Worm (Caenorhabditis elegans) whole organism, L4 larva: ENCODE data around the gene spp-21.
A peak's percentile ranks its signal among the peaks of the same experiment; 100 is the strongest.

Source experiments
- F26F4.8 ChIP-seq: fragments of 200-800 bp; sonication (Bioruptor generic); conservative IDR thresholded peaks from 2 replicates; pipeline ENCODE4 v1.3.6; 2022; ENCODE audit warnings: missing genetic modification characterization, missing compliant biosample characterization
- F49E8.2 ChIP-seq: sonication (generic microtip); optimal IDR thresholded peaks from 2 replicates; lab custom pipeline; 2016; ENCODE audit warnings: missing compliant biosample characterization, mild to moderate bottlenecking, missing genetic modification characterization, borderline replicate concordance
- T20F7.1 ChIP-seq: fragments of 200-800 bp; sonication (Bioruptor generic); optimal IDR thresholded peaks from 2 replicates; lab custom pipeline; 2018; ENCODE audit warnings: mild to moderate bottlenecking, missing genetic modification characterization, missing compliant biosample characterization
- T26A8.4 ChIP-seq: fragments of 200-800 bp; sonication (Bioruptor generic); IDR thresholded peaks from 2 replicates; pipeline ENCODE4 v1.3.6; 2022; ENCODE audit warnings: missing genetic modification characterization, missing compliant biosample characterization
- Y48G9A.11 ChIP-seq: fragments of 200-800 bp; sonication (Bioruptor generic); IDR thresholded peaks from 2 replicates; pipeline ENCODE4 v1.3.6; 2022; ENCODE audit warnings: missing genetic modification reagents, missing genetic modification characterization, missing compliant biosample characterization
- ZK546.5 ChIP-seq, 2 experiments: sonication (generic microtip); optimal IDR thresholded peaks; 2 replicates each; lab custom pipeline; 2017; ENCODE audit warnings: missing biosample characterization in 2 of 2, missing genetic modification characterization in 2 of 2
- aha-1 ChIP-seq: fragments of 150-350 bp; peaks from one replicate; lab custom pipeline; 2014; ENCODE audit warnings: missing biosample characterization, missing genetic modification characterization
- aly-2 ChIP-seq: sonication (generic microtip); optimal IDR thresholded peaks from 2 replicates; lab custom pipeline; 2018; ENCODE audit warnings: missing biosample characterization, missing genetic modification characterization
- arid-1 ChIP-seq: fragments of 200-800 bp; sonication (Bioruptor generic); conservative IDR thresholded peaks from 2 replicates; pipeline ENCODE4 v1.3.6; 2022; ENCODE audit warnings: missing genetic modification reagents, missing genetic modification characterization, missing compliant biosample characterization
- attf-4 ChIP-seq: sonication (generic microtip); optimal IDR thresholded peaks from 3 replicates; lab custom pipeline; 2017; ENCODE audit warnings: missing biosample characterization, missing genetic modification characterization
- ceh-20 ChIP-seq: fragments of 200-800 bp; sonication (Bioruptor generic); IDR thresholded peaks from 2 replicates; pipeline ENCODE4 v1.3.6; 2022; ENCODE audit warnings: missing genetic modification reagents, missing genetic modification characterization, missing compliant biosample characterization
- ceh-28 ChIP-seq: fragments of 150-350 bp; optimal IDR thresholded peaks from 2 replicates; lab custom pipeline; 2014; ENCODE audit warnings: missing biosample characterization, missing genetic modification reagents, missing genetic modification characterization
- ceh-32 ChIP-seq: sonication (generic microtip); optimal IDR thresholded peaks from 2 replicates; lab custom pipeline; 2016; ENCODE audit warnings: mild to moderate bottlenecking, missing genetic modification characterization, missing compliant biosample characterization; ENCODE audit not compliant: poor library complexity
- ceh-62 ChIP-seq: sonication (generic microtip); optimal IDR thresholded peaks from 2 replicates; lab custom pipeline; 2017; ENCODE audit warnings: missing biosample characterization, missing genetic modification characterization
- ceh-82 ChIP-seq: sonication (generic microtip); optimal IDR thresholded peaks from 2 replicates; lab custom pipeline; 2017; ENCODE audit warnings: missing biosample characterization, missing genetic modification characterization
- ces-1 ChIP-seq: fragments of 150-350 bp; sonication (generic microtip); optimal IDR thresholded peaks from 4 replicates; lab custom pipeline; 2014; ENCODE audit warnings: missing biosample characterization, missing genetic modification reagents, missing genetic modification characterization
- daf-16 ChIP-seq, 3 experiments: sonication (generic microtip); optimal IDR thresholded peaks; 2 replicates each; lab custom pipeline; 2016 to 2017; ENCODE audit warnings: missing genetic modification characterization in 3 of 3, missing genetic modification reagents in 3 of 3, mild to moderate bottlenecking in 2 of 3, missing compliant biosample characterization in 2 of 3, missing biosample characterization in 1 of 3, moderate library complexity in 1 of 3
- dmd-6 ChIP-seq: fragments of 200-800 bp; sonication (Bioruptor generic); IDR thresholded peaks from 2 replicates; pipeline ENCODE4 v1.3.6; 2022; ENCODE audit warnings: missing genetic modification reagents, missing genetic modification characterization, missing compliant biosample characterization
- egl-27 ChIP-seq: sonication (generic microtip); optimal IDR thresholded peaks from 3 replicates; lab custom pipeline; 2017; ENCODE audit warnings: missing biosample characterization, missing genetic modification reagents, missing genetic modification characterization
- fkh-10 ChIP-seq: fragments of 150-350 bp; optimal IDR thresholded peaks from 2 replicates; lab custom pipeline; 2014; ENCODE audit warnings: missing biosample characterization, missing genetic modification reagents, missing genetic modification characterization
- fos-1 ChIP-seq: fragments of 150-350 bp; optimal IDR thresholded peaks from 2 replicates; lab custom pipeline; 2014; ENCODE audit warnings: missing biosample characterization, missing genetic modification characterization
- hif-1 ChIP-seq, 2 experiments: sonication (generic microtip); optimal IDR thresholded peaks; 2 replicates each; lab custom pipeline; 2016 to 2017; ENCODE audit warnings: missing compliant biosample characterization in 2 of 2, missing genetic modification characterization in 2 of 2, missing genetic modification reagents in 2 of 2, missing genotype in 2 of 2, mild to moderate bottlenecking in 1 of 2
- hlh-11 ChIP-seq: fragments of 200-800 bp; sonication (Bioruptor generic); optimal IDR thresholded peaks from 2 replicates; lab custom pipeline; 2018; ENCODE audit warnings: mild to moderate bottlenecking, missing genetic modification characterization, missing compliant biosample characterization
- hlh-30 ChIP-seq: sonication (generic microtip); optimal IDR thresholded peaks from 2 replicates; lab custom pipeline; 2017; ENCODE audit warnings: antibody characterized with exemption, mild to moderate bottlenecking, missing genetic modification characterization, missing compliant biosample characterization; ENCODE audit not compliant: insufficient read depth
- jun-1 ChIP-seq: fragments of 150-350 bp; optimal IDR thresholded peaks from 2 replicates; lab custom pipeline; 2014; ENCODE audit warnings: missing biosample characterization, missing genetic modification reagents, missing genetic modification characterization
- lin-29 ChIP-seq: fragments of 200-800 bp; sonication (Bioruptor generic); IDR thresholded peaks from 2 replicates; pipeline ENCODE4 v1.3.6; 2022; ENCODE audit warnings: missing genetic modification reagents, missing genetic modification characterization, missing compliant biosample characterization
- lin-39 ChIP-seq: fragments of 150-350 bp; optimal IDR thresholded peaks from 2 replicates; lab custom pipeline; 2014; ENCODE audit warnings: missing biosample characterization, missing genetic modification reagents, missing genetic modification characterization
- madf-9 ChIP-seq: fragments of 200-800 bp; sonication (Bioruptor generic); conservative IDR thresholded peaks from 2 replicates; pipeline ENCODE4 v1.3.6; 2022; ENCODE audit warnings: missing genetic modification reagents, missing genetic modification characterization, missing compliant biosample characterization
- mdl-1 ChIP-seq, 2 experiments: fragments of 150-350 bp in 1 of 2; sonication (generic microtip) in 1 of 2; optimal IDR thresholded peaks; 2 replicates each; lab custom pipeline; 2014 to 2017; ENCODE audit warnings: missing biosample characterization in 2 of 2, missing genetic modification characterization in 2 of 2
- mdt-29 ChIP-seq: fragments of 200-800 bp; sonication (Bioruptor generic); IDR thresholded peaks from 2 replicates; pipeline ENCODE4 v1.3.6; 2022; ENCODE audit warnings: missing genetic modification reagents, missing genetic modification characterization, missing compliant biosample characterization
- mxl-2 ChIP-seq: fragments of 200-800 bp; sonication (Bioruptor generic); conservative IDR thresholded peaks from 2 replicates; pipeline ENCODE4 v1.3.6; 2022; ENCODE audit warnings: missing genetic modification reagents, missing genetic modification characterization, missing compliant biosample characterization
- mxl-3 ChIP-seq: fragments of 200-800 bp; sonication (Bioruptor generic); optimal IDR thresholded peaks from 2 replicates; lab custom pipeline; 2018; ENCODE audit warnings: mild to moderate bottlenecking, missing genetic modification characterization, missing compliant biosample characterization
- nhr-11 ChIP-seq: fragments of 150-350 bp; optimal IDR thresholded peaks from 2 replicates; lab custom pipeline; 2014; ENCODE audit warnings: missing biosample characterization, missing genetic modification characterization
- nhr-25 ChIP-seq: sonication (generic microtip); optimal IDR thresholded peaks from 2 replicates; lab custom pipeline; 2017; ENCODE audit warnings: missing genetic modification characterization, mild to moderate bottlenecking, missing compliant biosample characterization, antibody characterized with exemption, moderate library complexity, borderline replicate concordance; ENCODE audit not compliant: insufficient read depth
- nhr-28 ChIP-seq: fragments of 150-350 bp; optimal IDR thresholded peaks from 2 replicates; lab custom pipeline; 2014; ENCODE audit warnings: missing biosample characterization, missing genetic modification characterization
- nhr-42 ChIP-seq: fragments of 200-800 bp; sonication (Bioruptor generic); IDR thresholded peaks from 2 replicates; pipeline ENCODE4 v1.3.6; 2022; ENCODE audit warnings: missing genetic modification characterization, missing compliant biosample characterization
- nhr-6 ChIP-seq: fragments of 150-350 bp; optimal IDR thresholded peaks from 2 replicates; lab custom pipeline; 2014; ENCODE audit warnings: missing biosample characterization, missing genetic modification characterization
- php-3 ChIP-seq: fragments of 200-800 bp; sonication (Bioruptor generic); IDR thresholded peaks from 2 replicates; pipeline ENCODE4 v1.3.6; 2022; ENCODE audit warnings: missing genetic modification reagents, missing genetic modification characterization, missing compliant biosample characterization
- pqm-1 ChIP-seq: sonication (generic microtip); optimal IDR thresholded peaks from 2 replicates; lab custom pipeline; 2017; ENCODE audit warnings: missing biosample characterization, missing genetic modification characterization
- set-16 ChIP-seq: fragments of 200-800 bp; sonication (Bioruptor generic); IDR thresholded peaks from 2 replicates; pipeline ENCODE4 v1.3.6; 2022; ENCODE audit warnings: missing genetic modification reagents, missing genetic modification characterization, missing compliant biosample characterization
- snpc-4 ChIP-seq: fragments of 150-350 bp; optimal IDR thresholded peaks from 2 replicates; lab custom pipeline; 2014; ENCODE audit warnings: missing biosample characterization, missing genetic modification characterization
- spr-1 ChIP-seq: sonication (generic microtip); optimal IDR thresholded peaks from 2 replicates; lab custom pipeline; 2016; ENCODE audit warnings: mild to moderate bottlenecking, missing genetic modification characterization, missing compliant biosample characterization
- spr-3 ChIP-seq: fragments of 200-800 bp; sonication (Bioruptor generic); optimal IDR thresholded peaks from 2 replicates; lab custom pipeline; 2018; ENCODE audit warnings: mild to moderate bottlenecking, missing genetic modification characterization, missing compliant biosample characterization
- tag-97 ChIP-seq: fragments of 200-800 bp; sonication (Bioruptor generic); IDR thresholded peaks from 2 replicates; pipeline ENCODE4 v1.3.6; 2022; ENCODE audit warnings: missing genetic modification characterization, missing compliant biosample characterization
- tra-1 ChIP-seq: fragments of 200-800 bp; sonication (Bioruptor generic); IDR thresholded peaks from 2 replicates; pipeline ENCODE4 v1.3.6; 2022; ENCODE audit warnings: missing genetic modification reagents, missing genetic modification characterization, missing compliant biosample characterization
- unc-130 ChIP-seq: sonication (generic microtip); optimal IDR thresholded peaks from 2 replicates; lab custom pipeline; 2016; ENCODE audit warnings: missing genetic modification reagents, missing genetic modification characterization, missing compliant biosample characterization
- vab-7 ChIP-seq: fragments of 200-800 bp; sonication (Bioruptor generic); IDR thresholded peaks from 2 replicates; pipeline ENCODE4 v1.3.6; 2022; ENCODE audit warnings: missing genetic modification reagents, missing genetic modification characterization, missing compliant biosample characterization
- zag-1 ChIP-seq: fragments of 150-350 bp; optimal IDR thresholded peaks from 2 replicates; lab custom pipeline; 2014; ENCODE audit warnings: missing biosample characterization, missing genetic modification characterization
- zfp-2 ChIP-seq: sonication (generic microtip); optimal IDR thresholded peaks from 2 replicates; lab custom pipeline; 2016; ENCODE audit warnings: mild to moderate bottlenecking, missing genetic modification characterization, missing compliant biosample characterization
- zfp-3 ChIP-seq: fragments of 200-800 bp; sonication (Bioruptor generic); conservative IDR thresholded peaks from 2 replicates; pipeline ENCODE4 v1.3.6; 2022; ENCODE audit warnings: missing genetic modification reagents, missing genetic modification characterization, missing compliant biosample characterization
- zip-2 ChIP-seq: fragments of 150-350 bp; optimal IDR thresholded peaks from 2 replicates; lab custom pipeline; 2014; ENCODE audit warnings: missing biosample characterization, missing genetic modification characterization
- ztf-7 ChIP-seq: fragments of 150-350 bp; optimal IDR thresholded peaks from 2 replicates; lab custom pipeline; 2014; ENCODE audit warnings: missing biosample characterization, missing genetic modification characterization

The spp-21 gene

ce11 chrX:11499738-11500137, 9.8 kb downstream of the spp-21 start, which contains the start of gene T25C12.3:
TSS of gene T25C12.3 (minus strand) at chrX:11499999.
- TF ChIP-seq arid-1 (GFP tag; lab: Robert Waterston, UW) (no peak), tag-97 (no peak), madf-9 (GFP tag; lab: Robert Waterston, UW) (no peak), tra-1 (GFP tag; lab: Robert Waterston, UW) (peak; percentile 43), jun-1 (tag; lab: Kevin White, UChicago) (no peak), fos-1 (no peak), hlh-30 (tag; lab: Kevin White, UChicago) (no peak), zfp-2 (tag; lab: Kevin White, UChicago) (no peak), nhr-25 (no peak), pqm-1 (tag; lab: Kevin White, UChicago) (peak; percentile 82), Y48G9A.11 (GFP tag; lab: Robert Waterston, UW) (no peak), ZK546.5 (tag; optimal IDR thresholded peaks at IDR 0.05; lab: Kevin White, UChicago) (no peak), aha-1 (tag; lab: Kevin White, UChicago) (no peak), ces-1 (GFP tag; lab: Kevin White, UChicago) (no peak), nhr-42 (GFP tag; lab: Robert Waterston, UW) (no peak), mdl-1 (tag; optimal IDR thresholded peaks at IDR 0.05; lab: Kevin White, UChicago) (no peak), daf-16 (GFP tag; optimal IDR thresholded peaks at IDR 0.05; lab: Kevin White, UChicago) (no peak), daf-16 (tag; optimal IDR thresholded peaks at IDR 0.05; lab: Kevin White, UChicago) (peak; percentile 18), spr-3 (no peak), aly-2 (tag; lab: Kevin White, UChicago) (no peak), T26A8.4 (GFP tag; lab: Robert Waterston, UW) (no peak), ceh-20 (GFP tag; lab: Robert Waterston, UW) (no peak), vab-7 (no peak), lin-39 (tag; lab: Kevin White, UChicago) (no peak), php-3 (GFP tag; lab: Robert Waterston, UW) (peak; percentile 64; the same call in 1 of the 2 replicates), ceh-82 (tag; lab: Kevin White, UChicago) (no peak), zag-1 (tag; lab: Kevin White, UChicago) (no peak), ceh-32 (tag; lab: Kevin White, UChicago) (no peak), T20F7.1 (no peak), zip-2 (tag; lab: Kevin White, UChicago) (no peak), lin-29 (GFP tag; lab: Robert Waterston, UW) (no peak), attf-4 (tag; lab: Kevin White, UChicago) (no peak), mxl-2 (no peak), hif-1 (tag; optimal IDR thresholded peaks at IDR 0.05; lab: Kevin White, UChicago) (no peak), zfp-3 (no peak), hlh-11 (peak; percentile 51), unc-130 (no peak), nhr-6 (tag; lab: Kevin White, UChicago) (no peak), fkh-10 (GFP tag; lab: Kevin White, UChicago) (no peak), mdt-29 (GFP tag; lab: Robert Waterston, UW) (no peak), nhr-11 (tag; lab: Kevin White, UChicago) (no peak), set-16 (no peak), mxl-3 (GFP tag; lab: Kevin White, UChicago) (peak; percentile 50), ceh-28 (tag; lab: Kevin White, UChicago) (no peak), ceh-62 (tag; lab: Kevin White, UChicago) (no peak), spr-1 (tag; lab: Kevin White, UChicago) (no peak), F26F4.8 (GFP tag; lab: Robert Waterston, UW) (no peak), egl-27 (tag; lab: Kevin White, UChicago) (no peak), ztf-7 (no peak), nhr-28 (tag; lab: Kevin White, UChicago) (peak; percentile 47), dmd-6 (GFP tag; lab: Robert Waterston, UW) (peak; percentile 76), F49E8.2 (tag; lab: Kevin White, UChicago) (no peak), snpc-4 (tag; lab: Kevin White, UChicago) (no peak)
